Worm (Caenorhabditis elegans): ENCODE results near the gene bath-19.
"Not testable (repeated sequence)": the region's sequence is repeated elsewhere in the genome, so short reads cannot be mapped to it uniquely, and the experiment has no call there.

The bath-19 gene

ce11 chrII:2032282-2032681 lies 6.9 kb downstream of the bath-19 start, which contains the start of gene btb-4:
Gene btb-4 (plus strand): TSS chrII:2032316.
- TF ChIP-seq bed-3 (GFP tag; optimal IDR thresholded peaks at IDR 0.05); pha-4 (tag; optimal IDR thresholded peaks at IDR 0.05); ceh-43 (GFP tag; optimal IDR thresholded peaks at IDR 0.05): not testable (repeated sequence)

- no peak for TF ChIP-seq nhr-28 (tag; optimal IDR thresholded peaks at IDR 0.05)
- no peak for TF ChIP-seq nhr-76 (tag; optimal IDR thresholded peaks at IDR 0.05)
- no peak for TF ChIP-seq ceh-39 (tag; optimal IDR thresholded peaks at IDR 0.05)
- TF ChIP-seq ham-2 (GFP tag; optimal IDR thresholded peaks at IDR 0.05): no peak
- TF ChIP-seq snpc-4 (tag; optimal IDR thresholded peaks at IDR 0.05): no peak
- TF ChIP-seq ces-1 (GFP tag; optimal IDR thresholded peaks at IDR 0.05): no peak
- TF ChIP-seq mep-1 (tag; optimal IDR thresholded peaks at IDR 0.05): no peak
- TF ChIP-seq unc-39 (tag; optimal IDR thresholded peaks at IDR 0.05): no peak
- no peak for TF ChIP-seq pha-4 (tag; optimal IDR thresholded peaks at IDR 0.05)
- TF ChIP-seq bed-3 (GFP tag; optimal IDR thresholded peaks at IDR 0.05): no peak
- no peak for TF ChIP-seq elt-3 (tag; optimal IDR thresholded peaks at IDR 0.05)
- TF ChIP-seq lin-13 (tag; optimal IDR thresholded peaks at IDR 0.05): no peak
Measured at ce11 chrII:2031852-2032251, 7.3 kb downstream of the bath-19 start, which contains the start of gene bath-5. Gene bath-5 (minus strand): TSS chrII:2031952.

- TF ChIP-seq unc-39 (tag; optimal IDR thresholded peaks at IDR 0.05) (no peak), ceh-39 (tag; optimal IDR thresholded peaks at IDR 0.05) (no peak), hlh-1 (tag; optimal IDR thresholded peaks at IDR 0.05) (no peak), ham-2 (GFP tag; optimal IDR thresholded peaks at IDR 0.05) (no peak), ceh-43 (GFP tag; optimal IDR thresholded peaks at IDR 0.05) (no peak), mls-2 (tag; optimal IDR thresholded peaks at IDR 0.05) (no peak), sem-2 (GFP tag; optimal IDR thresholded peaks at IDR 0.05) (no peak), elt-3 (tag; optimal IDR thresholded peaks at IDR 0.05) (no peak)
Measured at ce11 chrII:2030367-2030766, 8.8 kb downstream of the bath-19 start, which contains the start of gene bath-3. Gene bath-3 (minus strand): TSS chrII:2030467.

DNA sequence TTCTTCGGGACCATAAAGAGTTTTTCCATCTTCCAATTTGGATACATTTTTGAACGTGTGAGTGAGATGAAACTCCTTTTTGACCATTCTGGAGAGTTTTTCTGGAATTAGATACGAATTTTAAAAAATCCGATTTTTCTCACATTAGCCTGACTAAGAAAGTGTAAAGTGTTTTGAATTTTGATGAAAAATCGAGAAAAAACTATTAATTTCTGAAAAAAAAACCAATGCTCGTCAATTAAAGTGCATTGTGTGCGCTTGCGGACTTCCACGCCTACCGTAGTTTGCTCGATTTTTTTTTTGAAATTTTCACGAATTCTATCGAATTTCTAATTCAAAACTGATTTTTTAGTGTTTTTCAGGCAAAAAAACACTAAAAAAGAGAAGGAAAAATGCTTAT lies 10.5 kb downstream of the bath-19 start, which contains the start of gene bath-1:
bath-1 (minus strand) TSS at position 101 of the 400 bp plus-strand sequence.
- TF ChIP-seq unc-120 (tag; optimal IDR thresholded peaks at IDR 0.05; ENCODE audit: poor library complexity, severe bottlenecking): no peak
- no peak for TF ChIP-seq cnd-1 (tag; optimal IDR thresholded peaks at IDR 0.05)
- no peak for TF ChIP-seq flh-1 (GFP tag; optimal IDR thresholded peaks at IDR 0.05)
- TF ChIP-seq pha-4 (tag; optimal IDR thresholded peaks at IDR 0.05): no peak
- no peak for TF ChIP-seq ztf-11 (tag; optimal IDR thresholded peaks at IDR 0.05)
- no peak for TF ChIP-seq mab-5 (tag; optimal IDR thresholded peaks at IDR 0.05)
- TF ChIP-seq ceh-83 (GFP tag; optimal IDR thresholded peaks at IDR 0.05): no peak
- no peak for TF ChIP-seq sptf-1 (tag; optimal IDR thresholded peaks at IDR 0.05)
- TF ChIP-seq mls-2 (tag; optimal IDR thresholded peaks at IDR 0.05): no peak
- no peak for TF ChIP-seq unc-39 (tag; optimal IDR thresholded peaks at IDR 0.05)
- no peak for TF ChIP-seq lin-13 (tag; optimal IDR thresholded peaks at IDR 0.05)
- TF ChIP-seq ham-2 (GFP tag; optimal IDR thresholded peaks at IDR 0.05): no peak
- no peak for TF ChIP-seq ces-1 (GFP tag; optimal IDR thresholded peaks at IDR 0.05)
- no peak for TF ChIP-seq elt-1 (tag; optimal IDR thresholded peaks at IDR 0.05; ENCODE audit: borderline replicate concordance, insufficient read depth)
- TF ChIP-seq nhr-12 (tag; optimal IDR thresholded peaks at IDR 0.05): no peak
- TF ChIP-seq blmp-1 (tag; optimal IDR thresholded peaks at IDR 0.05): no peak
- no peak for TF ChIP-seq sem-2 (GFP tag; optimal IDR thresholded peaks at IDR 0.05)
- no peak for TF ChIP-seq bed-3 (GFP tag; optimal IDR thresholded peaks at IDR 0.05)
- no peak for TF ChIP-seq mep-1 (tag; optimal IDR thresholded peaks at IDR 0.05)

ce11 chrII:2026525-2026924 lies 12.7 kb downstream of the bath-19 start, which contains the start of gene bath-21:
Gene bath-21 (minus strand): TSS chrII:2026625.
- TF ChIP-seq ces-1 (GFP tag; optimal IDR thresholded peaks at IDR 0.05) (no peak), mep-1 (tag; optimal IDR thresholded peaks at IDR 0.05) (no peak), pha-4 (tag; optimal IDR thresholded peaks at IDR 0.05) (no peak), nhr-12 (tag; optimal IDR thresholded peaks at IDR 0.05) (no peak), nhr-76 (tag; optimal IDR thresholded peaks at IDR 0.05) (no peak), mls-2 (tag; optimal IDR thresholded peaks at IDR 0.05) (no peak), hlh-1 (tag; optimal IDR thresholded peaks at IDR 0.05) (no peak), elt-3 (tag; optimal IDR thresholded peaks at IDR 0.05) (no peak), ceh-43 (GFP tag; optimal IDR thresholded peaks at IDR 0.05) (no peak), elt-1 (tag; optimal IDR thresholded peaks at IDR 0.05; ENCODE audit: borderline replicate concordance, insufficient read depth) (no peak), lin-13 (tag; optimal IDR thresholded peaks at IDR 0.05) (no peak), ceh-39 (tag; optimal IDR thresholded peaks at IDR 0.05) (no peak), cnd-1 (tag; optimal IDR thresholded peaks at IDR 0.05) (no peak), drap-1 (GFP tag; optimal IDR thresholded peaks at IDR 0.05) (no peak), sem-2 (GFP tag; optimal IDR thresholded peaks at IDR 0.05) (no peak), snpc-4 (tag; optimal IDR thresholded peaks at IDR 0.05) (no peak), flh-1 (GFP tag; optimal IDR thresholded peaks at IDR 0.05) (no peak)
